Worm (Caenorhabditis elegans) whole organism, L3 larva: ENCODE data around the gene C33A12.3.

Experiments
- ZK546.5 ChIP-seq: sonication (generic microtip); optimal IDR thresholded peaks from 2 replicates; lab custom pipeline; 2017; ENCODE audit warnings: missing biosample characterization, missing genetic modification characterization
- ama-1 ChIP-seq: fragments of 150-350 bp; optimal IDR thresholded peaks from 2 replicates; lab custom pipeline; 2018
- ceh-9 ChIP-seq: sonication (generic microtip); optimal IDR thresholded peaks from 2 replicates; lab custom pipeline; 2018; ENCODE audit warnings: missing biosample characterization, missing genetic modification characterization
- fos-1 ChIP-seq: fragments of 150-350 bp; optimal IDR thresholded peaks from 2 replicates; lab custom pipeline; 2014; ENCODE audit warnings: missing biosample characterization, missing genetic modification characterization
- jun-1 ChIP-seq: fragments of 150-350 bp; optimal IDR thresholded peaks from 2 replicates; lab custom pipeline; 2014; ENCODE audit warnings: missing biosample characterization, missing genetic modification reagents, missing genetic modification characterization
- nhr-237 ChIP-seq: fragments of 150-350 bp; optimal IDR thresholded peaks from 2 replicates; lab custom pipeline; 2014; ENCODE audit warnings: missing biosample characterization, missing genetic modification characterization
- nhr-25 ChIP-seq: sonication (generic microtip); optimal IDR thresholded peaks from 2 replicates; lab custom pipeline; 2017; ENCODE audit warnings: missing biosample characterization, missing genetic modification characterization
- nhr-28 ChIP-seq: fragments of 150-350 bp; optimal IDR thresholded peaks from 2 replicates; lab custom pipeline; 2014; ENCODE audit warnings: missing biosample characterization, missing genetic modification characterization
- nhr-77 ChIP-seq: fragments of 150-350 bp; optimal IDR thresholded peaks from 2 replicates; lab custom pipeline; 2014; ENCODE audit warnings: missing biosample characterization, missing genetic modification characterization
- pqm-1 ChIP-seq: fragments of 150-350 bp; optimal IDR thresholded peaks from 2 replicates; lab custom pipeline; 2017; ENCODE audit warnings: missing biosample characterization, missing genetic modification characterization, inconsistent platforms
- snpc-4 ChIP-seq: fragments of 150-350 bp; optimal IDR thresholded peaks from 2 replicates; lab custom pipeline; 2014; ENCODE audit warnings: missing biosample characterization, missing genetic modification characterization
- unc-39 ChIP-seq: sonication (generic microtip); optimal IDR thresholded peaks from 4 replicates; lab custom pipeline; 2017; ENCODE audit warnings: missing biosample characterization, missing genetic modification characterization

ce11 chrIV:9499636-9500035 is 13.2 kb downstream of the C33A12.3 start:
- TF ChIP-seq ama-1 (lab: Kevin White, UChicago) (no peak), nhr-25 (tag; lab: Kevin White, UChicago) (no peak), jun-1 (tag; lab: Kevin White, UChicago) (no peak), snpc-4 (no peak), nhr-77 (tag; lab: Kevin White, UChicago) (no peak), pqm-1 (tag; lab: Kevin White, UChicago) (no peak), ZK546.5 (tag; lab: Kevin White, UChicago) (no peak), unc-39 (tag; lab: Kevin White, UChicago) (no peak), fos-1 (tag; lab: Kevin White, UChicago) (no peak), ceh-9 (tag; lab: Kevin White, UChicago) (no peak), nhr-28 (tag; lab: Kevin White, UChicago) (no peak), nhr-237 (tag; lab: Kevin White, UChicago) (no peak)
